Worm (Caenorhabditis elegans) whole organism, early embryonic: ENCODE measurements around the gene nhr-246.

ENCODE experiments used
- ama-1 ChIP-seq: fragments of 150-350 bp; optimal IDR thresholded peaks from 2 replicates; lab custom pipeline; 2014
- ets-7 ChIP-seq: sonication (generic microtip); optimal IDR thresholded peaks from 2 replicates; lab custom pipeline; 2016; ENCODE audit warnings: missing genotype, missing genetic modification characterization, missing compliant biosample characterization
- hmbx-1 ChIP-seq: sonication (generic microtip); optimal IDR thresholded peaks from 2 replicates; lab custom pipeline; 2016; ENCODE audit warnings: mild to moderate bottlenecking, missing genetic modification characterization, missing compliant biosample characterization
- tbx-11 ChIP-seq: fragments of 200-800 bp; sonication (Bioruptor generic); IDR thresholded peaks from 2 replicates; pipeline ENCODE4 v1.3.6; 2022; ENCODE audit warnings: missing genetic modification characterization, missing compliant biosample characterization

ce11 chrV:15327745-15328447, 11.6 kb downstream of the nhr-246 start, which contains the start of gene ZK1037.6:
- TF ChIP-seq tbx-11 (GFP tag; lab: Robert Waterston, UW) (no peak), hmbx-1 (tag; lab: Kevin White, UChicago) (no peak), ets-7 (tag; lab: Kevin White, UChicago) (no peak), ama-1 (lab: Kevin White, UChicago) (no peak)
